Worm (Caenorhabditis elegans): ENCODE data around the gene K02B2.6.

K02B2.6 gene

DNA sequence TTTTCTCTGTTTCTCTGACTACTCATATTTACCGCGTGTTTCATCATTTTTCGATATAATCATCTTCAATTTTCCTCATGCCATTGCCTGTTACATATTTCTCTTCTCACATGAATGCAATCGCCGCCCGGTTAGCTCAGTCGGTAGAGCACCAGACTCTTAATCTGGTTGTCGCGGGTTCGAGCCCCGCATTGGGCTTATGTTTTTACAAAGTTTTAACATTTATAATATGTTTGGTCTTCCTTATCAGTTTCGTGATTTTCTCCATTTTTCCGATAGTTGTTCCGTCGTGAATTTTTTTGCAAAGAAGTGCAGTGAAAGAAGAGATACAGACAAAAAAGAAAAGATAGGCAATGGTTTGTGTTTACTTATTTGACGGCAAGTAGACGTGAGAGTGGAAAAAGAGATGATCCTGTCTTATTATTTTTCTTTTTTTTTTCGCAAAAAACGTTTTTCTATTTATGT is 5.0 kb upstream of the K02B2.6 start (continued):
- TF ChIP-seq lin-29 (GFP tag; IDR thresholded peaks at IDR 0.05), result peak; percentile 68; the same call in 1 of the 2 replicates
- TF ChIP-seq ceh-32 (tag; optimal IDR thresholded peaks at IDR 0.05; ENCODE audit: poor library complexity), result no peak
- no peak for TF ChIP-seq tag-97 (GFP tag; IDR thresholded peaks at IDR 0.05)
- TF ChIP-seq ZK337.2 (GFP tag; IDR thresholded peaks at IDR 0.05), result 0 out of 2 replicates have a peak, but pooled peaks have one; percentile 58
- peak; percentile 88 for TF ChIP-seq mdt-29 (GFP tag; IDR thresholded peaks at IDR 0.05)
- no peak for TF ChIP-seq attf-4 (tag; optimal IDR thresholded peaks at IDR 0.05)
- peak; percentile 92 for TF ChIP-seq ceh-44 (GFP tag; IDR thresholded peaks at IDR 0.05)
- peak; percentile 86 for TF ChIP-seq hmg-1.1 (GFP tag; IDR thresholded peaks at IDR 0.05)
- TF ChIP-seq arid-1 (GFP tag; conservative IDR thresholded peaks at IDR 0.05), result peak; percentile 95
- 0 out of 2 replicates have a peak, but pooled peaks have one; percentile 65 for TF ChIP-seq F44E2.7 (GFP tag; IDR thresholded peaks at IDR 0.05)
- peak; percentile 95 for TF ChIP-seq nhr-77 (tag; optimal IDR thresholded peaks at IDR 0.05)
- peak; percentile 66 to 73; a peak in 1 of 4 replicates for TF ChIP-seq madf-5 (GFP tag; IDR thresholded peaks at IDR 0.05)
- peak; percentile 71 for TF ChIP-seq rbr-2 (tag; optimal IDR thresholded peaks at IDR 0.05)
- TF ChIP-seq gei-8 (GFP tag; optimal IDR thresholded peaks at IDR 0.05), result peak; percentile 74
- TF ChIP-seq R02D3.7 (tag; optimal IDR thresholded peaks at IDR 0.05), result peak; percentile 14

DNA sequence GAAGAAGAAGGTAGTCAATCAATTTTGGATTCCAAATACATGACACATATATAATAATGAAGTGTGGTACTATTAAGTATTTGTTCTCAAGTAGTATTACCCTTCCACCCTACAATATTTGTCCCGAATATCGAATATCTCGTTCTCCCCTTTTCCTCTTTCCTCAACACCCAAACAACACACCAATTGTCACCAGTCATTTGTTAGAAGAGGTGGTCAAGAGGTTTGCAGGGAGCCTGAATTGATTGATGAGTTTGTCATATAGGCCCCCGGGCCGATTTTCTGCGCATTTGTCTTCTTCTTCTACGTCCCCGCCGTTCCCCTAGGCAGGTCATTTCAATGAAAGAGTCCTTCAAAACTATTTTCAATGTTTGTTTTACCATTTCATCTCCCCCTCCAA is 2.2 kb upstream of the K02B2.6 start:
- TF ChIP-seq pha-4 (GFP tag; IDR thresholded peaks at IDR 0.05) (no peak), pha-4 (tag; optimal IDR thresholded peaks at IDR 0.05) (no peak), dve-1 (tag; optimal IDR thresholded peaks at IDR 0.05; ENCODE audit: insufficient read depth) (no peak), daf-19 (GFP tag; conservative IDR thresholded peaks at IDR 0.05) (0 out of 2 replicates have a peak, but pooled peaks have one; percentile 23), dmd-8 (GFP tag; IDR thresholded peaks at IDR 0.05) (no peak), lsy-2 (tag; optimal IDR thresholded peaks at IDR 0.05) (no peak), daf-16 (GFP tag; optimal IDR thresholded peaks at IDR 0.05) (no peak), daf-16 (tag; optimal IDR thresholded peaks at IDR 0.05) (no peak), hif-1 (tag; optimal IDR thresholded peaks at IDR 0.05) (no peak)

DNA sequence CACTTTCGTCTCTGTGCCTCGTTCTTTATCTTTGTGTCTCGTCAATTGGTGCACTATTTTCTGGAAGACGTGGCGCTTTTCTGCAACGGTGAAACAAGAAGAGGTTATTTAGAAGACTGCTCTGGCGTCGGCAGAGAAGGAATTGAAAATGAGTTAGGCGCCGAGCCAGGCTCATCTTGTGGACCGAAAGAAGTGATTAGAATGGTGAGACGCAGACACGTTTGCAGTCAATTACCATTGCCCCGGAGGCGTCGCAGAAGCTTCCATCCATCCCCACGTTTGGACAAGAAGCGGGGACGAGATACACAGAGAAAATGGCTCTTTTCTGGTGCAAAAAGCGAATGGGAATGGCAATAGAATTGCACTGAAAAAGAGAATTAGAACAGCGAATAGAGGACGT is 2.1 kb downstream of the K02B2.6 start:
- TF ChIP-seq set-16 (GFP tag; IDR thresholded peaks at IDR 0.05), result peak; percentile 21; the same call in 1 of the 2 replicates
- TF ChIP-seq hif-1 (tag; optimal IDR thresholded peaks at IDR 0.05), result no peak
- TF ChIP-seq ceh-44 (GFP tag; IDR thresholded peaks at IDR 0.05), result no peak
- TF ChIP-seq mes-2 (tag; optimal IDR thresholded peaks at IDR 0.05; ENCODE audit: poor library complexity, severe bottlenecking), result no peak
- peak; percentile 60; the same call in 1 of the 2 replicates for TF ChIP-seq hmg-1.1 (GFP tag; IDR thresholded peaks at IDR 0.05)
- TF ChIP-seq unc-62 (GFP tag; optimal IDR thresholded peaks at IDR 0.05 in 1 of 2), result peak in 1 of 2 experiments; percentile 90
- TF ChIP-seq unc-62 (tag; optimal IDR thresholded peaks at IDR 0.05), result no peak
- no peak for TF ChIP-seq skn-1 (tag; optimal IDR thresholded peaks at IDR 0.05)
- TF ChIP-seq dmd-8 (GFP tag; IDR thresholded peaks at IDR 0.05), result 0 out of 2 replicates have a peak, but pooled peaks have one; percentile 28
- TF ChIP-seq nhr-10 (tag; optimal IDR thresholded peaks at IDR 0.05), result no peak
- peak; percentile 17 for TF ChIP-seq F37D6.2 (tag; optimal IDR thresholded peaks at IDR 0.05)
- peak in 1 of 2 experiments; percentile 30 for TF ChIP-seq lsy-2 (tag; optimal IDR thresholded peaks at IDR 0.05)
- TF ChIP-seq dve-1 (tag; optimal IDR thresholded peaks at IDR 0.05; ENCODE audit: insufficient read depth), result no peak
- no peak for TF ChIP-seq pha-4 (GFP tag; IDR thresholded peaks at IDR 0.05)
- TF ChIP-seq pha-4 (tag; optimal IDR thresholded peaks at IDR 0.05), result no peak
- no peak for TF ChIP-seq R02D3.7 (tag; optimal IDR thresholded peaks at IDR 0.05)
- no peak for TF ChIP-seq ces-1 (GFP tag; optimal IDR thresholded peaks at IDR 0.05)
- no peak for TF ChIP-seq ZK546.5 (tag; optimal IDR thresholded peaks at IDR 0.05)
- peak; percentile 38 for TF ChIP-seq rbr-2 (tag; optimal IDR thresholded peaks at IDR 0.05)
- no peak for TF ChIP-seq unc-39 (tag; optimal IDR thresholded peaks at IDR 0.05)
- TF ChIP-seq mep-1 (tag; optimal IDR thresholded peaks at IDR 0.05), result peak; percentile 3
- TF ChIP-seq nhr-28 (tag; optimal IDR thresholded peaks at IDR 0.05), result no peak
- TF ChIP-seq aha-1 (tag), result peak; percentile 98
